Worm (Caenorhabditis elegans) whole organism, mixed stage, embryonic: ENCODE results near the gene F55H2.7.
A peak's percentile ranks its signal among the peaks of the same experiment; 100 is the strongest.

ENCODE experiments used
- M03D4.4 ChIP-seq: sonication (generic microtip); optimal IDR thresholded peaks from 2 replicates; lab custom pipeline; 2017; ENCODE audit warnings: mild to moderate bottlenecking, missing genetic modification characterization, missing compliant biosample characterization
- bed-3 ChIP-seq: fragments of 200-800 bp; sonication (Bioruptor generic); optimal IDR thresholded peaks from 3 replicates; lab custom pipeline; 2018; ENCODE audit warnings: mild to moderate bottlenecking, missing genetic modification characterization, moderate library complexity, missing compliant biosample characterization
- blmp-1 ChIP-seq: fragments of 150-350 bp; optimal IDR thresholded peaks from 2 replicates; lab custom pipeline; 2014; ENCODE audit warnings: missing biosample characterization, missing genetic modification characterization
- ceh-39 ChIP-seq: fragments of 150-350 bp; optimal IDR thresholded peaks from 2 replicates; lab custom pipeline; 2014; ENCODE audit warnings: missing biosample characterization, missing genetic modification characterization
- ceh-43 ChIP-seq: fragments of 200-800 bp; sonication (Bioruptor generic); optimal IDR thresholded peaks from 2 replicates; lab custom pipeline; 2018; ENCODE audit warnings: mild to moderate bottlenecking, missing genetic modification characterization, moderate library complexity, missing compliant biosample characterization
- ceh-83 ChIP-seq: fragments of 200-800 bp; sonication (Bioruptor generic); optimal IDR thresholded peaks from 2 replicates; lab custom pipeline; 2018; ENCODE audit warnings: mild to moderate bottlenecking, missing genetic modification characterization, missing compliant biosample characterization
- ces-1 ChIP-seq: fragments of 150-350 bp; optimal IDR thresholded peaks from 2 replicates; lab custom pipeline; 2014; ENCODE audit warnings: missing biosample characterization, missing genetic modification reagents, missing genetic modification characterization
- cnd-1 ChIP-seq: fragments of 200-800 bp; sonication (Bioruptor generic); optimal IDR thresholded peaks from 2 replicates; lab custom pipeline; 2018; ENCODE audit warnings: mild to moderate bottlenecking, missing genetic modification characterization, missing compliant biosample characterization
- drap-1 ChIP-seq: fragments of 200-800 bp; sonication (Bioruptor generic); optimal IDR thresholded peaks from 3 replicates; lab custom pipeline; 2018; ENCODE audit warnings: mild to moderate bottlenecking, missing genetic modification characterization, missing compliant biosample characterization
- elt-1 ChIP-seq: sonication (generic microtip); optimal IDR thresholded peaks from 2 replicates; lab custom pipeline; 2017; ENCODE audit warnings: missing genetic modification characterization, mild to moderate bottlenecking, missing compliant biosample characterization, antibody characterized with exemption, moderate library complexity, borderline replicate concordance; ENCODE audit not compliant: insufficient read depth
- elt-3 ChIP-seq: fragments of 150-350 bp; optimal IDR thresholded peaks from 2 replicates; lab custom pipeline; 2014; ENCODE audit warnings: missing biosample characterization, missing genetic modification characterization
- flh-1 ChIP-seq: fragments of 200-800 bp; sonication (Bioruptor generic); optimal IDR thresholded peaks from 2 replicates; lab custom pipeline; 2018; ENCODE audit warnings: mild to moderate bottlenecking, missing genetic modification characterization, moderate library complexity, missing compliant biosample characterization
- hlh-1 ChIP-seq: fragments of 150-350 bp; optimal IDR thresholded peaks from 2 replicates; lab custom pipeline; 2014; ENCODE audit warnings: missing biosample characterization, missing genetic modification reagents, missing genetic modification characterization
- lin-13 ChIP-seq: fragments of 150-350 bp; optimal IDR thresholded peaks from 2 replicates; lab custom pipeline; 2014; ENCODE audit warnings: missing biosample characterization, missing genetic modification characterization
- lin-32 ChIP-seq: fragments of 200-800 bp; sonication (Bioruptor generic); optimal IDR thresholded peaks from 2 replicates; lab custom pipeline; 2018; ENCODE audit warnings: mild to moderate bottlenecking, missing genetic modification characterization, missing compliant biosample characterization
- lsy-2 ChIP-seq: fragments of 150-350 bp; optimal IDR thresholded peaks from 2 replicates; lab custom pipeline; 2014; ENCODE audit warnings: missing biosample characterization, missing genetic modification characterization
- mab-5 ChIP-seq: fragments of 150-350 bp; optimal IDR thresholded peaks from 2 replicates; lab custom pipeline; 2014; ENCODE audit warnings: missing biosample characterization, missing genetic modification characterization
- mep-1 ChIP-seq: fragments of 150-350 bp; optimal IDR thresholded peaks from 2 replicates; lab custom pipeline; 2017; ENCODE audit warnings: missing biosample characterization, missing genetic modification reagents, missing genetic modification characterization, inconsistent platforms
- mls-2 ChIP-seq: sonication (generic microtip); optimal IDR thresholded peaks from 2 replicates; lab custom pipeline; 2016; ENCODE audit warnings: mild to moderate bottlenecking, missing genetic modification characterization, moderate library complexity, missing compliant biosample characterization
- nhr-12 ChIP-seq: fragments of 150-350 bp; optimal IDR thresholded peaks from 2 replicates; lab custom pipeline; 2014; ENCODE audit warnings: missing biosample characterization, missing genetic modification characterization
- nhr-2 ChIP-seq: fragments of 150-350 bp; optimal IDR thresholded peaks from 2 replicates; lab custom pipeline; 2014; ENCODE audit warnings: missing biosample characterization, missing genetic modification characterization
- nhr-237 ChIP-seq: fragments of 150-350 bp; optimal IDR thresholded peaks from 2 replicates; lab custom pipeline; 2014; ENCODE audit warnings: missing biosample characterization, missing genetic modification characterization
- nhr-28 ChIP-seq: fragments of 150-350 bp; optimal IDR thresholded peaks from 2 replicates; lab custom pipeline; 2014; ENCODE audit warnings: missing biosample characterization, missing genetic modification characterization
- nhr-76 ChIP-seq: sonication (generic microtip); optimal IDR thresholded peaks from 2 replicates; lab custom pipeline; 2017; ENCODE audit warnings: missing biosample characterization, missing genetic modification characterization
- pha-4 ChIP-seq: fragments of 150-350 bp; optimal IDR thresholded peaks from 2 replicates; lab custom pipeline; 2018; ENCODE audit warnings: missing biosample characterization, missing genetic modification reagents, missing genetic modification characterization
- sem-2 ChIP-seq: fragments of 200-800 bp; sonication (Bioruptor generic); optimal IDR thresholded peaks from 2 replicates; lab custom pipeline; 2018; ENCODE audit warnings: mild to moderate bottlenecking, missing genetic modification characterization, missing compliant biosample characterization
- snpc-4 ChIP-seq: fragments of 150-350 bp; optimal IDR thresholded peaks from 2 replicates; lab custom pipeline; 2014; ENCODE audit warnings: missing biosample characterization, missing genetic modification characterization
- sptf-1 ChIP-seq: sonication (generic microtip); optimal IDR thresholded peaks from 2 replicates; lab custom pipeline; 2017; ENCODE audit warnings: mild to moderate bottlenecking, missing genetic modification characterization, moderate library complexity, missing compliant biosample characterization
- tbx-8 ChIP-seq: fragments of 200-800 bp; sonication (Bioruptor generic); optimal IDR thresholded peaks from 2 replicates; lab custom pipeline; 2018; ENCODE audit warnings: mild to moderate bottlenecking, missing genetic modification characterization, moderate library complexity, missing compliant biosample characterization
- unc-39 ChIP-seq: fragments of 150-350 bp; optimal IDR thresholded peaks from 2 replicates; lab custom pipeline; 2014; ENCODE audit warnings: missing biosample characterization, missing genetic modification characterization
- unc-62 ChIP-seq: fragments of 150-350 bp; optimal IDR thresholded peaks from 2 replicates; lab custom pipeline; 2014; ENCODE audit warnings: missing biosample characterization, missing genetic modification reagents, missing genetic modification characterization
- zip-8 ChIP-seq: fragments of 150-350 bp; optimal IDR thresholded peaks from 2 replicates; lab custom pipeline; 2014; ENCODE audit warnings: missing biosample characterization, missing genetic modification characterization
- ztf-11 ChIP-seq: fragments of 150-350 bp; optimal IDR thresholded peaks from 2 replicates; lab custom pipeline; 2014; ENCODE audit warnings: missing biosample characterization, missing genetic modification characterization

The F55H2.7 gene

DNA sequence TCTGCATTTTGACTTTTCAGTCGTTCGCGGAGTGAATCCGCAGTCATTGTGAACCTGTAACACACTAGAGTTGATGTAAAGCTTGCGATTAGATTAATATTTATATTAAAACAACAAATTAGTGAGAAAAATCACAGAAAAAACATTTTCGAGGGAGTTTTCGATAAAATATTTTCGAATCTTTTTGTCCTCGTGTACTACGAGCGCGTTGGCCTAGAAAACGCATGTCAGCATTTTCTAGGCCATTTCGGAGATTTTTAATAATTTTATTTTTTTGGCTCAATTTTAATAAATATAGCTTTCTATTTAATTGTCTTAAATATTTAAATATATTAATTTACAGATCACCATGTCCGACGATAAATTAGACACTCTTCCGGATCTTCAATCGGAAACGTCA lies 50.6 kb downstream of the F55H2.7 start, which contains the start of gene B0464.9:
B0464.9 (plus strand) TSS at position 344 of the 400 bp plus-strand sequence.
- TF ChIP-seq bed-3 (no peak), unc-39 (tag; lab: Kevin White, UChicago) (no peak), sem-2 (no peak), blmp-1 (tag; lab: Kevin White, UChicago) (no peak), nhr-76 (tag; lab: Kevin White, UChicago) (no peak), nhr-237 (tag; lab: Kevin White, UChicago) (no peak), cnd-1 (tag; lab: Kevin White, UChicago) (no peak), drap-1 (GFP tag; lab: Kevin White, UChicago) (no peak), flh-1 (GFP tag; lab: Kevin White, UChicago) (no peak), lsy-2 (peak; percentile 16), mep-1 (tag; lab: Kevin White, UChicago) (peak; percentile 42), sptf-1 (tag; lab: Kevin White, UChicago) (peak; percentile 35), pha-4 (tag; lab: Kevin White, UChicago) (no peak), elt-3 (tag; lab: Kevin White, UChicago) (no peak), ceh-83 (GFP tag; lab: Kevin White, UChicago) (peak; percentile 42), lin-32 (GFP tag; lab: Kevin White, UChicago) (no peak), hlh-1 (no peak), tbx-8 (GFP tag; lab: Kevin White, UChicago) (no peak), unc-62 (no peak), ztf-11 (tag; lab: Kevin White, UChicago) (no peak), snpc-4 (no peak), zip-8 (tag; lab: Kevin White, UChicago) (no peak), nhr-12 (no peak), lin-13 (no peak), nhr-28 (tag; lab: Kevin White, UChicago) (no peak), mls-2 (tag; lab: Kevin White, UChicago) (no peak), mab-5 (tag; lab: Kevin White, UChicago) (no peak), elt-1 (tag; lab: Kevin White, UChicago) (no peak), ceh-39 (tag; lab: Kevin White, UChicago) (no peak), nhr-2 (tag; lab: Kevin White, UChicago) (no peak), M03D4.4 (tag; lab: Kevin White, UChicago) (no peak), ceh-43 (no peak), ces-1 (GFP tag; lab: Kevin White, UChicago) (peak; percentile 46)
